Worm (Caenorhabditis elegans) whole organism, L4 larva: Measurements from ENCODE around the gene abf-6.

Experiments used
- F37D6.2 ChIP-seq: sonication (generic microtip); optimal IDR thresholded peaks from 2 replicates; lab custom pipeline; 2016; ENCODE audit warnings: mild to moderate bottlenecking, missing genetic modification characterization, missing compliant biosample characterization
- F44E2.7 ChIP-seq: fragments of 200-800 bp; sonication (Bioruptor generic); IDR thresholded peaks from 2 replicates; pipeline ENCODE4 v2.1.2; 2022; ENCODE audit warnings: missing genetic modification characterization, missing compliant biosample characterization
- F49E8.2 ChIP-seq: sonication (generic microtip); optimal IDR thresholded peaks from 2 replicates; lab custom pipeline; 2016; ENCODE audit warnings: missing compliant biosample characterization, mild to moderate bottlenecking, missing genetic modification characterization, borderline replicate concordance
- T26A8.4 ChIP-seq: fragments of 200-800 bp; sonication (Bioruptor generic); IDR thresholded peaks from 2 replicates; pipeline ENCODE4 v1.3.6; 2022; ENCODE audit warnings: missing genetic modification characterization, missing compliant biosample characterization
- Y5F2A.4 ChIP-seq: fragments of 200-800 bp; sonication (Bioruptor generic); optimal IDR thresholded peaks from 2 replicates; lab custom pipeline; 2018; ENCODE audit warnings: mild to moderate bottlenecking, missing genetic modification characterization, missing compliant biosample characterization
- duxl-1 ChIP-seq: sonication (generic microtip); optimal IDR thresholded peaks from 2 replicates; lab custom pipeline; 2016; ENCODE audit warnings: mild to moderate bottlenecking, missing genetic modification characterization, moderate library complexity, missing compliant biosample characterization; ENCODE audit not compliant: poor library complexity
- egl-27 ChIP-seq: sonication (generic microtip); optimal IDR thresholded peaks from 3 replicates; lab custom pipeline; 2017; ENCODE audit warnings: missing biosample characterization, missing genetic modification reagents, missing genetic modification characterization
- fkh-10 ChIP-seq: fragments of 150-350 bp; optimal IDR thresholded peaks from 2 replicates; lab custom pipeline; 2014; ENCODE audit warnings: missing biosample characterization, missing genetic modification reagents, missing genetic modification characterization
- lim-7 ChIP-seq: fragments of 200-800 bp; sonication (Bioruptor generic); IDR thresholded peaks from 2 replicates; pipeline ENCODE4 v1.3.6; 2022; ENCODE audit warnings: missing genetic modification characterization, missing compliant biosample characterization
- lin-29 ChIP-seq: fragments of 200-800 bp; sonication (Bioruptor generic); IDR thresholded peaks from 2 replicates; pipeline ENCODE4 v1.3.6; 2022; ENCODE audit warnings: missing genetic modification reagents, missing genetic modification characterization, missing compliant biosample characterization
- nhr-11 ChIP-seq: fragments of 150-350 bp; optimal IDR thresholded peaks from 2 replicates; lab custom pipeline; 2014; ENCODE audit warnings: missing biosample characterization, missing genetic modification characterization
- nhr-76 ChIP-seq: fragments of 150-350 bp; optimal IDR thresholded peaks from 2 replicates; lab custom pipeline; 2014; ENCODE audit warnings: missing biosample characterization, missing genetic modification characterization
- unc-39 ChIP-seq: sonication (generic microtip); optimal IDR thresholded peaks from 2 replicates; lab custom pipeline; 2017; ENCODE audit warnings: missing biosample characterization, missing genetic modification characterization
- ztf-11 ChIP-seq: fragments of 150-350 bp; optimal IDR thresholded peaks from 2 replicates; lab custom pipeline; 2014; ENCODE audit warnings: missing biosample characterization, missing genetic modification characterization

- no peak for TF ChIP-seq nhr-11 (tag; lab: Kevin White, UChicago)
- TF ChIP-seq F37D6.2 (tag; lab: Kevin White, UChicago), result no peak
- TF ChIP-seq T26A8.4, result no peak
- TF ChIP-seq unc-39 (tag; lab: Kevin White, UChicago), result no peak
- no peak for TF ChIP-seq lim-7
- no peak for TF ChIP-seq duxl-1 (tag; lab: Kevin White, UChicago)
- TF ChIP-seq fkh-10 (GFP tag; lab: Kevin White, UChicago), result no peak
- no peak for TF ChIP-seq nhr-76 (tag; lab: Kevin White, UChicago)
- no peak for TF ChIP-seq F44E2.7 (GFP tag; lab: Robert Waterston, UW)
- no peak for TF ChIP-seq lin-29 (GFP tag; lab: Robert Waterston, UW)
- no peak for TF ChIP-seq F49E8.2 (tag; lab: Kevin White, UChicago)
- no peak for TF ChIP-seq ztf-11 (tag; lab: Kevin White, UChicago)
- TF ChIP-seq Y5F2A.4 (GFP tag; lab: Kevin White, UChicago), result no peak
- no peak for TF ChIP-seq egl-27
These were observed 14.4 kb downstream of the abf-6 start, which contains the start of gene nhr-27 for ce11 chrX:12808085-12808922.
